Worm (Caenorhabditis elegans) whole organism, L4 larva: ENCODE data around the gene chst-1.

Experiments
- F10B5.3 ChIP-seq: sonication (generic microtip); optimal IDR thresholded peaks from 2 replicates; lab custom pipeline; 2016; ENCODE audit warnings: mild to moderate bottlenecking, missing genetic modification characterization, missing compliant biosample characterization
- F26F4.8 ChIP-seq: fragments of 200-800 bp; sonication (Bioruptor generic); conservative IDR thresholded peaks from 2 replicates; pipeline ENCODE4 v1.3.6; 2022; ENCODE audit warnings: missing genetic modification characterization, missing compliant biosample characterization
- F37D6.2 ChIP-seq: sonication (generic microtip); optimal IDR thresholded peaks from 2 replicates; lab custom pipeline; 2016; ENCODE audit warnings: mild to moderate bottlenecking, missing genetic modification characterization, missing compliant biosample characterization
- R02D3.7 ChIP-seq: fragments of 150-350 bp; sonication (generic microtip); optimal IDR thresholded peaks from 3 replicates; lab custom pipeline; 2014; ENCODE audit warnings: missing biosample characterization, missing genetic modification characterization
- T20F7.1 ChIP-seq: fragments of 200-800 bp; sonication (Bioruptor generic); optimal IDR thresholded peaks from 2 replicates; lab custom pipeline; 2018; ENCODE audit warnings: mild to moderate bottlenecking, missing genetic modification characterization, missing compliant biosample characterization
- T26A8.4 ChIP-seq: fragments of 200-800 bp; sonication (Bioruptor generic); IDR thresholded peaks from 2 replicates; pipeline ENCODE4 v1.3.6; 2022; ENCODE audit warnings: missing genetic modification characterization, missing compliant biosample characterization
- ZK546.5 ChIP-seq, 2 experiments: sonication (generic microtip); optimal IDR thresholded peaks; 2 replicates each; lab custom pipeline; 2017; ENCODE audit warnings: missing biosample characterization in 2 of 2, missing genetic modification characterization in 2 of 2
- aha-1 ChIP-seq: fragments of 150-350 bp; peaks from one replicate; lab custom pipeline; 2014; ENCODE audit warnings: missing biosample characterization, missing genetic modification characterization
- aly-2 ChIP-seq: sonication (generic microtip); optimal IDR thresholded peaks from 2 replicates; lab custom pipeline; 2018; ENCODE audit warnings: missing biosample characterization, missing genetic modification characterization
- ceh-82 ChIP-seq: sonication (generic microtip); optimal IDR thresholded peaks from 2 replicates; lab custom pipeline; 2017; ENCODE audit warnings: missing biosample characterization, missing genetic modification characterization
- cey-2 ChIP-seq: sonication (generic microtip); optimal IDR thresholded peaks from 3 replicates; lab custom pipeline; 2017; ENCODE audit warnings: missing genetic modification characterization, mild to moderate bottlenecking, missing compliant biosample characterization, antibody characterized with exemption, borderline replicate concordance; ENCODE audit not compliant: insufficient read depth
- ctbp-1 ChIP-seq: fragments of 200-800 bp; sonication (Bioruptor generic); IDR thresholded peaks from 2 replicates; pipeline ENCODE4 v1.3.6; 2022; ENCODE audit warnings: missing genetic modification reagents, missing genetic modification characterization, missing compliant biosample characterization
- daf-12 ChIP-seq: fragments of 150-350 bp; optimal IDR thresholded peaks from 2 replicates; lab custom pipeline; 2014; ENCODE audit warnings: missing biosample characterization, missing genetic modification reagents, missing genetic modification characterization
- daf-19 ChIP-seq: fragments of 200-800 bp; sonication (Bioruptor generic); conservative IDR thresholded peaks from 2 replicates; pipeline ENCODE4 v1.3.6; 2022; ENCODE audit warnings: missing genetic modification characterization, missing compliant biosample characterization
- dpl-1 ChIP-seq: fragments of 150-350 bp; optimal IDR thresholded peaks from 2 replicates; lab custom pipeline; 2014; ENCODE audit warnings: missing biosample characterization, missing genetic modification reagents, missing genetic modification characterization
- dve-1 ChIP-seq: sonication (generic microtip); optimal IDR thresholded peaks from 2 replicates; lab custom pipeline; 2017; ENCODE audit warnings: antibody characterized with exemption, mild to moderate bottlenecking, missing genetic modification characterization, missing compliant biosample characterization; ENCODE audit not compliant: insufficient read depth
- fkh-10 ChIP-seq: fragments of 150-350 bp; optimal IDR thresholded peaks from 2 replicates; lab custom pipeline; 2014; ENCODE audit warnings: missing biosample characterization, missing genetic modification reagents, missing genetic modification characterization
- gei-8 ChIP-seq: fragments of 200-800 bp; sonication (Bioruptor generic); optimal IDR thresholded peaks from 2 replicates; lab custom pipeline; 2018; ENCODE audit warnings: mild to moderate bottlenecking, missing genetic modification characterization, missing compliant biosample characterization
- hif-1 ChIP-seq, 2 experiments: sonication (generic microtip); optimal IDR thresholded peaks; 2 replicates each; lab custom pipeline; 2016 to 2017; ENCODE audit warnings: missing compliant biosample characterization in 2 of 2, missing genetic modification characterization in 2 of 2, missing genetic modification reagents in 2 of 2, missing genotype in 2 of 2, mild to moderate bottlenecking in 1 of 2
- hlh-11 ChIP-seq: fragments of 200-800 bp; sonication (Bioruptor generic); optimal IDR thresholded peaks from 2 replicates; lab custom pipeline; 2018; ENCODE audit warnings: mild to moderate bottlenecking, missing genetic modification characterization, missing compliant biosample characterization
- hlh-30 ChIP-seq: sonication (generic microtip); optimal IDR thresholded peaks from 2 replicates; lab custom pipeline; 2017; ENCODE audit warnings: antibody characterized with exemption, mild to moderate bottlenecking, missing genetic modification characterization, missing compliant biosample characterization; ENCODE audit not compliant: insufficient read depth
- lin-38 ChIP-seq: fragments of 200-800 bp; sonication (Bioruptor generic); IDR thresholded peaks from 2 replicates; pipeline ENCODE4 v1.3.6; 2022; ENCODE audit warnings: missing genetic modification reagents, missing genetic modification characterization, missing compliant biosample characterization
- lin-39 ChIP-seq: fragments of 150-350 bp; optimal IDR thresholded peaks from 2 replicates; lab custom pipeline; 2014; ENCODE audit warnings: missing biosample characterization, missing genetic modification reagents, missing genetic modification characterization
- lir-3 ChIP-seq: sonication (generic microtip); optimal IDR thresholded peaks from 2 replicates; lab custom pipeline; 2016; ENCODE audit warnings: mild to moderate bottlenecking, missing genetic modification characterization, missing compliant biosample characterization
- lsy-2 ChIP-seq, 2 experiments: fragments of 150-350 bp in 1 of 2; sonication (generic microtip) in 1 of 2; optimal IDR thresholded peaks; 2 replicates each; lab custom pipeline; 2014 to 2017; ENCODE audit warnings: missing biosample characterization in 2 of 2, missing genetic modification characterization in 2 of 2
- madf-5 ChIP-seq, 2 experiments: fragments of 200-800 bp; sonication (Bioruptor generic); IDR thresholded peaks; 2 replicates each; pipeline ENCODE4 v1.3.6; 2022; ENCODE audit warnings: missing compliant biosample characterization in 2 of 2, missing genetic modification characterization in 2 of 2
- mdt-29 ChIP-seq: fragments of 200-800 bp; sonication (Bioruptor generic); IDR thresholded peaks from 2 replicates; pipeline ENCODE4 v1.3.6; 2022; ENCODE audit warnings: missing genetic modification reagents, missing genetic modification characterization, missing compliant biosample characterization
- mep-1 ChIP-seq: fragments of 150-350 bp; sonication (generic microtip); optimal IDR thresholded peaks from 3 replicates; lab custom pipeline; 2014; ENCODE audit warnings: missing biosample characterization, missing genetic modification characterization
- nhr-102 ChIP-seq: sonication (generic microtip); optimal IDR thresholded peaks from 2 replicates; lab custom pipeline; 2016; ENCODE audit warnings: mild to moderate bottlenecking, missing genetic modification characterization, moderate library complexity, missing compliant biosample characterization
- nhr-25 ChIP-seq: sonication (generic microtip); optimal IDR thresholded peaks from 2 replicates; lab custom pipeline; 2017; ENCODE audit warnings: missing genetic modification characterization, mild to moderate bottlenecking, missing compliant biosample characterization, antibody characterized with exemption, moderate library complexity, borderline replicate concordance; ENCODE audit not compliant: insufficient read depth
- nhr-28 ChIP-seq: fragments of 150-350 bp; optimal IDR thresholded peaks from 2 replicates; lab custom pipeline; 2014; ENCODE audit warnings: missing biosample characterization, missing genetic modification characterization
- nhr-42 ChIP-seq: fragments of 200-800 bp; sonication (Bioruptor generic); IDR thresholded peaks from 2 replicates; pipeline ENCODE4 v1.3.6; 2022; ENCODE audit warnings: missing genetic modification characterization, missing compliant biosample characterization
- nhr-6 ChIP-seq: fragments of 150-350 bp; optimal IDR thresholded peaks from 2 replicates; lab custom pipeline; 2014; ENCODE audit warnings: missing biosample characterization, missing genetic modification characterization
- nhr-77 ChIP-seq: fragments of 150-350 bp; optimal IDR thresholded peaks from 2 replicates; lab custom pipeline; 2014; ENCODE audit warnings: missing biosample characterization, missing genetic modification characterization
- pha-4 ChIP-seq, 2 experiments: fragments of 150-350 bp in 1 of 2; fragments of 200-800 bp in 1 of 2; sonication (Bioruptor generic) in 1 of 2; IDR thresholded peaks in 1 of 2; optimal IDR thresholded peaks in 1 of 2; 2 replicates each; pipeline versions ENCODE4 v1.3.6 to Lab custom; 2014 to 2022; ENCODE audit warnings: missing genetic modification characterization in 2 of 2, missing genetic modification reagents in 2 of 2, missing biosample characterization in 1 of 2, missing compliant biosample characterization in 1 of 2
- pqm-1 ChIP-seq: sonication (generic microtip); optimal IDR thresholded peaks from 2 replicates; lab custom pipeline; 2017; ENCODE audit warnings: missing biosample characterization, missing genetic modification characterization
- rbr-2 ChIP-seq: sonication (generic microtip); optimal IDR thresholded peaks from 2 replicates; lab custom pipeline; 2016; ENCODE audit warnings: missing genotype, missing genetic modification characterization, missing compliant biosample characterization
- spr-3 ChIP-seq: fragments of 200-800 bp; sonication (Bioruptor generic); optimal IDR thresholded peaks from 2 replicates; lab custom pipeline; 2018; ENCODE audit warnings: mild to moderate bottlenecking, missing genetic modification characterization, missing compliant biosample characterization
- tag-97 ChIP-seq: fragments of 200-800 bp; sonication (Bioruptor generic); IDR thresholded peaks from 2 replicates; pipeline ENCODE4 v1.3.6; 2022; ENCODE audit warnings: missing genetic modification characterization, missing compliant biosample characterization
- tra-1 ChIP-seq: fragments of 200-800 bp; sonication (Bioruptor generic); IDR thresholded peaks from 2 replicates; pipeline ENCODE4 v1.3.6; 2022; ENCODE audit warnings: missing genetic modification reagents, missing genetic modification characterization, missing compliant biosample characterization
- unc-130 ChIP-seq: sonication (generic microtip); optimal IDR thresholded peaks from 2 replicates; lab custom pipeline; 2016; ENCODE audit warnings: missing genetic modification reagents, missing genetic modification characterization, missing compliant biosample characterization
- unc-39 ChIP-seq: sonication (generic microtip); optimal IDR thresholded peaks from 2 replicates; lab custom pipeline; 2017; ENCODE audit warnings: missing biosample characterization, missing genetic modification characterization
- unc-62 ChIP-seq, 3 experiments: fragments of 150-350 bp in 1 of 3; sonication (generic microtip); optimal IDR thresholded peaks in 2 of 3; peaks in 1 of 3; 1 replicate in 1 of 3; 2 replicates in 2 of 3; lab custom pipeline; 2014 to 2017; ENCODE audit warnings: missing biosample characterization in 3 of 3, missing genetic modification characterization in 3 of 3, missing genetic modification reagents in 3 of 3, missing genotype in 1 of 3
- vab-7 ChIP-seq: fragments of 200-800 bp; sonication (Bioruptor generic); IDR thresholded peaks from 2 replicates; pipeline ENCODE4 v1.3.6; 2022; ENCODE audit warnings: missing genetic modification reagents, missing genetic modification characterization, missing compliant biosample characterization
- ztf-11 ChIP-seq: fragments of 150-350 bp; optimal IDR thresholded peaks from 2 replicates; lab custom pipeline; 2014; ENCODE audit warnings: missing biosample characterization, missing genetic modification characterization

The chst-1 gene

ce11 chrII:8129495-8130010, 22.8 kb upstream of the chst-1 start, which contains the start of gene ulp-4 (continued):
- TF ChIP-seq T26A8.4 (GFP tag; lab: Robert Waterston, UW) (no peak), pqm-1 (tag; lab: Kevin White, UChicago) (no peak), tra-1 (GFP tag; lab: Robert Waterston, UW) (peak; percentile 40; the same call in 1 of the 2 replicates), daf-12 (tag; lab: Kevin White, UChicago) (no peak), nhr-77 (tag; lab: Kevin White, UChicago) (no peak), R02D3.7 (tag; lab: Kevin White, UChicago) (no peak), unc-130 (GFP tag; lab: Kevin White, UChicago) (no peak), lin-38 (GFP tag; lab: Robert Waterston, UW) (no peak), ceh-82 (no peak), nhr-42 (GFP tag; lab: Robert Waterston, UW) (no peak), dve-1 (peak; percentile 26), ZK546.5 (tag; optimal IDR thresholded peaks at IDR 0.05; lab: Kevin White, UChicago) (no peak), unc-39 (no peak), nhr-6 (tag; lab: Kevin White, UChicago) (no peak), pha-4 (GFP tag; IDR thresholded peaks at IDR 0.05; lab: Robert Waterston, UW) (no peak), pha-4 (tag; optimal IDR thresholded peaks at IDR 0.05; lab: Kevin White, UChicago) (no peak), tag-97 (GFP tag; lab: Robert Waterston, UW) (no peak), gei-8 (GFP tag; lab: Kevin White, UChicago) (no peak), mdt-29 (GFP tag; lab: Robert Waterston, UW) (no peak), unc-62 (GFP tag; optimal IDR thresholded peaks at IDR 0.05 in 1 of 2; lab: Kevin White, UChicago) (peak in 1 of 2 experiments; percentile 73), unc-62 (tag; optimal IDR thresholded peaks at IDR 0.05; lab: Kevin White, UChicago) (no peak), dpl-1 (GFP tag; lab: Kevin White, UChicago) (no peak), spr-3 (no peak), aha-1 (tag; lab: Kevin White, UChicago) (peak; percentile 70), F10B5.3 (tag; lab: Kevin White, UChicago) (no peak), F26F4.8 (GFP tag; lab: Robert Waterston, UW) (no peak), lsy-2 (tag; optimal IDR thresholded peaks at IDR 0.05; lab: Kevin White, UChicago) (peak in 1 of 2 experiments; percentile 19), nhr-25 (tag; lab: Kevin White, UChicago) (peak; percentile 30), cey-2 (tag; lab: Kevin White, UChicago) (no peak), rbr-2 (tag; lab: Kevin White, UChicago) (no peak), F37D6.2 (tag; lab: Kevin White, UChicago) (no peak), fkh-10 (GFP tag; lab: Kevin White, UChicago) (no peak), madf-5 (GFP tag; IDR thresholded peaks at IDR 0.05; lab: Robert Waterston, UW) (no peak), aly-2 (no peak), T20F7.1 (GFP tag; lab: Kevin White, UChicago) (no peak), nhr-28 (tag; lab: Kevin White, UChicago) (no peak), daf-19 (GFP tag; lab: Robert Waterston, UW) (no peak), ctbp-1 (GFP tag; lab: Robert Waterston, UW) (no peak), ztf-11 (no peak), vab-7 (GFP tag; lab: Robert Waterston, UW) (no peak), lir-3 (tag; lab: Kevin White, UChicago) (no peak), lin-39 (no peak)

ce11 chrII:8129040-8129387, 22.2 kb upstream of the chst-1 start:
- no peak for TF ChIP-seq hlh-11 (tag; lab: Kevin White, UChicago)
- no peak for TF ChIP-seq nhr-102 (tag; lab: Kevin White, UChicago)
- TF ChIP-seq mep-1 (tag; lab: Kevin White, UChicago): peak; percentile 56
- peak; percentile 40 for TF ChIP-seq hlh-30
- TF ChIP-seq F37D6.2 (tag; lab: Kevin White, UChicago): no peak
- TF ChIP-seq lir-3 (tag; lab: Kevin White, UChicago): no peak
- TF ChIP-seq hif-1 (tag; optimal IDR thresholded peaks at IDR 0.05; lab: Kevin White, UChicago): no peak
